Fruit fly (Drosophila melanogaster) ovary, adult (tissue): ENCODE measurements around the gene CG46440.

Experiments
- CG17801 ChIP-seq: fragments of 200-800 bp; optimal IDR thresholded peaks from 2 replicates; lab custom pipeline; 2019; ENCODE audit warnings: missing biosample characterization, mild to moderate bottlenecking, missing genetic modification characterization, moderate library complexity; ENCODE audit not compliant: partially characterized antibody

CG46440 gene

DNA sequence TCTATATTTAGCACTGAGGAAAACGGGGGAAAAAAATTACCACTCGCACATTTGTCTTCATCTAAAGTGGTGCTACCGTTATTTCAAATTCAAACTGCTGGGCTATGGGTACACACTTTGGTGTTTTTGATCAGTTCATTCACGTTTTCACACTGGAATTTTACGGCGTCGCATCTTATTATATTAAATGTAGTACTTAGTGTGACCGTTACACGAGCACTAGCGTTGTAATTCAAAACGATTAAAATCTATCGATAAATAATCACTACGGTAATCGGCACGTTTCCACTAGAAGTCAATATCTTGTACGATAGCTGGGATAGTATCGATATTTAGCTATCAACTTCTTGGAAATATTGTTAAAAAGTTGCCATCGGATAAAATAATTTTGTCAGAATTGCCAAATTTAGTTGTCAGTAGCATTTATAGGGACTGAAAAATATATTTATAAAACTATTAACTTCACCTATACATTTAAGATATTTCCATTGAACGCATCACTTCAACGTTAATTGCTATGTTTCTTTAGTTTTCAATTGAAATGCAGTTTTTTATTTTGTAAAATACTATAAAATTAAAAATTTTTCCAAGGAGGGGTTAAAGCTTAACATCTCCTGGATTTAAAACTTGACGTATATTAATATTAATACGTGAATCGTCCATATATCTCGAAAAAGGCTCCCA, at the start of gene CG46440, which contains the start of gene Myb:
Gene CG46440 (minus strand): TSS at position 223 of the 684 bp plus-strand sequence.
Gene Myb (minus strand): TSS at position 223 of the 684 bp plus-strand sequence.
- TF ChIP-seq CG17801 (GFP tag; lab: Kevin White, UChicago) = no peak

dm6 chrX:15893732-15894264, 36.2 kb upstream of the CG46440 start:
- TF ChIP-seq CG17801 (GFP tag; lab: Kevin White, UChicago) = no peak

dm6 chrX:15891606-15892345, 34.2 kb upstream of the CG46440 start, which contains the start of gene shi:
Gene shi (plus strand): TSS chrX:15892116.
- peak; percentile 32 for TF ChIP-seq CG17801 (GFP tag; lab: Kevin White, UChicago)

DNA sequence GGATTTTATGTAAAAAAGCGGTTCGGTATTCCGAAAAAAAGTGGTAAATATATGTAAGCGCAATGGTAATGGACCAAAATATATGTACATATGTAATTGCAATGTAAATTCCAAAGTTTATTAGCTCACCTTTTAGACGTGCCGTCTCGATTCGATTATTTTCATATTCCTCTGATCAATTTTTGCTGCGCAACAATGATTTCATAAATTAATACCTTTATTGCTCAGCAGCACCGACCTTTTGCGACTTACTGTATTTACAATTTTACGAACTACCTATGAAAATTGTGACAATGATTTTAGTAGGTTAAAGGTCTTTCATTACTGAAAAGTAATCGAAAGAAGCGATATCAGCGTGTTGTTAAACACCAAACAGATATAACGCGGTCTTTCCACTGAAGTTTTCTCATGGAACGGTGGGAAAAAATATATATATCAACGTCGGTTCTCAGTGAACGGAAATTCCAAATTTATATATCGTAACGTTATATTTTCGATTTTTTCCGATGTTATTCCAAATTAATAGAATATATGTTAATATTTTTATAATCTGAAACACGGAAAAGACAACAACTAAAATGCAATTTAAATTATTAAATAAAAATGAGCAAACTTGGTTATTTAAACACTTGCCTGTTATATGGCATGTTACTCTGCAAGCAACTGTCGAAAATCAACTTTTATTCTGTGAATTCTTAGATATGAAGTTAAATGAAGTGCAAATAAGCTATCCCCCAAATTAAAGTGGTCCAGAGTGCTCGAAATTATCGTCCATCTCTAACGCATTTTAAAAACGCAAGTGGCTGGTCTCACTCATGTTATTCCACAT, 32.4 kb upstream of the CG46440 start, which contains the start of the genes MSBP and CG15916:
Gene MSBP (minus strand): TSS at position 330 of the 829 bp plus-strand sequence.
Gene CG15916 (plus strand): TSS at position 810 of the 829 bp plus-strand sequence.
- peak; percentile 8 for TF ChIP-seq CG17801 (GFP tag; lab: Kevin White, UChicago)

- TF ChIP-seq CG17801 (GFP tag; lab: Kevin White, UChicago) = no peak
These were observed 31.1 kb upstream of the CG46440 start for dm6 chrX:15888763-15889162.

DNA sequence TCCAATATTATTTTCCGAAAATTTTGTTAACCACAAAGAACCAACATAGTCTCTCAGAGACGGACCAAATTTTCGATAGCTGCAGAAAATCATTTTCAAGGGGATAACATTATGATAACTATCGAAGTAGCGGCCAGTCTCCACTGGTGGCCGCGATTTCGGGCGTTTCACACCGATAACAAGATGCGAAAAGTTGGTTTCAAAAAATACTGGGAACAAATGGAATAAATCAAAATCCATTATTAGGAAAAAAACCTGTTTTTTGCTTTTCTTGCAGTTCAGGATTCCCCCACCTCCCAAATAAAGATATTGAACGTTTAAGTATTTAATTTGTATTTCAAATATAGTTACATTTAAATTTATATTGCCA, 29.6 kb upstream of the CG46440 start, which contains the start of gene tay:
Gene tay (minus strand): TSS at position 65 of the 370 bp plus-strand sequence.
- no peak for TF ChIP-seq CG17801 (GFP tag; lab: Kevin White, UChicago)

dm6 chrX:15886411-15887246, 29.0 kb upstream of the CG46440 start:
- peak; percentile 98 for TF ChIP-seq CG17801 (GFP tag; lab: Kevin White, UChicago)

dm6 chrX:15875569-15875968, 17.9 kb upstream of the CG46440 start:
- no peak for TF ChIP-seq CG17801 (GFP tag; lab: Kevin White, UChicago)

- TF ChIP-seq CG17801 (GFP tag; lab: Kevin White, UChicago) = no peak
These were observed 16.8 kb upstream of the CG46440 start for dm6 chrX:15874437-15874836.

DNA sequence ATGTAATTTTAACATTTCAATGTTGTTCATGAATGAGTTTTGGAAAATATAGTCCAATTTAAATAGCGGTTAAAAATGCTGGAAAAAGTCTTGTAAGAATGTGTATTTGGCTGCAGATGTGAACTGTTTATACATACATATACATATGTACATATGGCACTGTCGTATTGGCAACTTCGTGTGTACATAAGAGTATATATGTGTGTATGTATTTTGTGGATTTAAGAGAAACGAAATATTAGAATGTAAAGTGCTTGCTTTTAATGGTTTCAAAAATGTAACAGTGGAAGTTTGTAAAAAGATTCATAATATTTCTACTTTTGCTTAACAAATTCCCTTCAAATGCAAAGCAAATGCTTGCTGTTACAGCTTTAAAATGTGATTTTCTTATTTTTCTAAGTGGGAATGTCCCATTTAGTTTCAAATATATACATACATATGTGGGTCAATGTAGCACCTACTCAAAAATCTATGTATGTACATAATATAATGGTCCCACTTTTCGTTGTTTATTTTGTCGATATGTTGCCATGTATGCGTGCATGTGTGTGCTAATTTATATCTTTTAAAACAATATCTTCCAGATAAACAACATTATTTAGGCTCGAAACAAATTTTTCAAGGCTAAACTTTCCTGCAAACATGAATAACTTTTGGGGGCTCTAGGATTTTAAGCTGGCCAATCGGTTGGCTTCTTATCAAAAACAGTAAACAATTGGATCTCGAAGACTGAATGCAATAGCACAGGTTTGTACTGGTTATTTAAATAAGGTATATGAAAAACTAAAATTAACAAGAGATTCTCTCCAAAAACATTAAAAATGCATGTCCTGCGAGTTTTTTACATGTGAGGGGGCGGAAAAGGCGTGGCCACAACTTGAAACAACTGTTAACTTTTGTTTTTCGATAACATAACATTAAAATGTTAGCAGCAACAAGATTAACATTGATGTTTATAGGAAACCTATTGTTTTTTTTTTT, 13.4 kb upstream of the CG46440 start:
- no peak for TF ChIP-seq CG17801 (GFP tag; lab: Kevin White, UChicago)

DNA sequence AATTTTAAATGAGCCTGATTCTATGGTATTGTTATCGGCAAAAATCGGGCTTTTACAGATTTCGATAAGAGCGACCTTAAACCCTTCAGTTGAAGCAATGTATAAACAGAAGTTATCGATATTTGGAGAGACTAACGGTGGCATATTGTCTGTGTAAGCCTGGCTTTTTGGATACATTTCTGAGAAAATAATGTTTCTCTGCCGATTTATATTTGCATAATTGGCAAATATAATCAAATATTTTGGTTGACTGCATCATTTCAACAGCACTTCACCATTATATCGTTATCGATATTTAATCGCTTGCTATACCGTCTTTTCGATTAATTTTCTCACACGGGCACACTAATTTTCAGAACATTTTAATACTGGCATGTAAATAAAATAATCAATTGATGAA, 12.2 kb upstream of the CG46440 start, which contains the start of gene CG16952:
Gene CG16952 (plus strand): TSS at position 341 of the 400 bp plus-strand sequence.
- no peak for TF ChIP-seq CG17801 (GFP tag; lab: Kevin White, UChicago)

DNA sequence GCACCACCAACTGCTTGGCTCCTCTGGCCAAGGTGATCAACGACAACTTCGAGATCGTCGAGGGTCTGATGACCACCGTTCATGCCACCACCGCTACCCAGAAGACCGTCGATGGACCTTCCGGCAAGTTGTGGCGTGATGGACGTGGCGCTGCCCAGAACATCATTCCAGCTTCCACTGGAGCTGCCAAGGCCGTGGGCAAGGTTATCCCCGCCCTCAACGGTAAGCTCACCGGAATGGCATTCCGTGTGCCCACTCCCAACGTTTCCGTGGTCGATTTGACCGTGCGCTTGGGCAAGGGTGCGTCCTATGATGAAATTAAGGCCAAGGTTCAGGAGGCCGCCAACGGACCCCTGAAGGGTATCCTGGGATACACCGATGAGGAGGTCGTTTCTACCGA, 11.2 kb upstream of the CG46440 start:
- no peak for TF ChIP-seq CG17801 (GFP tag; lab: Kevin White, UChicago)
